Worm (Caenorhabditis elegans): Measurements from ENCODE around the gene K05G3.1.

K05G3.1 gene

DNA sequence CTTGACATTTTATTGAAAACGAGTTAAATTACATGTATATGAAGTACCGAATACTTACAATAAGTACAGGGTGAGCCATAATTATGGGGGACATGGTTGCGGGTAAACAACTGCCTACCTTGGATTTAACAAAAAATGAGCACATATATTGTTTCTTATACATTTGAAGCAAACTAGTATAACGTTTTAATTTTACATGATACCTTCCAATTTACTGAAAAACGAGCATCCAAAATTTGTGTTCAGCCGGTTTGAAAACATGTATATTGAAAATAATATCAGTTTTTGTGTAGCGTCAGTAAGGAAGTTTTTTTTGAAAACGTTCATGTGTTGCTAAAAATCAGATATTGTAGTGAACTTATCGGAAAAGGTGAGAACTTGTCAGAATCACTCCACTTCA is 10.4 kb upstream of the K05G3.1 start:
- TF ChIP-seq lsy-2 (tag; optimal IDR thresholded peaks at IDR 0.05) = no peak
- no peak for TF ChIP-seq dmd-4 (tag; optimal IDR thresholded peaks at IDR 0.05)
- TF ChIP-seq ceh-16 (tag; optimal IDR thresholded peaks at IDR 0.05) = no peak
- no peak for TF ChIP-seq mab-5 (tag; optimal IDR thresholded peaks at IDR 0.05)
- no peak for TF ChIP-seq egl-27 (tag; optimal IDR thresholded peaks at IDR 0.05)
- TF ChIP-seq peb-1 (tag; optimal IDR thresholded peaks at IDR 0.05) = no peak
- TF ChIP-seq lin-39 (tag; optimal IDR thresholded peaks at IDR 0.05) = no peak
- no peak for TF ChIP-seq mdl-1 (tag; optimal IDR thresholded peaks at IDR 0.05)
- no peak for TF ChIP-seq gmeb-1 (tag; optimal IDR thresholded peaks at IDR 0.05)
- TF ChIP-seq Y55F3AM.14 (GFP tag; optimal IDR thresholded peaks at IDR 0.05) = no peak
- no peak for TF ChIP-seq ztf-4 (tag; optimal IDR thresholded peaks at IDR 0.05)
- no peak for TF ChIP-seq sma-3 (GFP tag; optimal IDR thresholded peaks at IDR 0.05)
- TF ChIP-seq sem-4 (tag; optimal IDR thresholded peaks at IDR 0.05) = no peak
- TF ChIP-seq nhr-25 (tag; optimal IDR thresholded peaks at IDR 0.05) = no peak
- TF ChIP-seq sma-9 (GFP tag; optimal IDR thresholded peaks at IDR 0.05) = no peak
- no peak for TF ChIP-seq sma-9 (tag; optimal IDR thresholded peaks at IDR 0.05)

DNA sequence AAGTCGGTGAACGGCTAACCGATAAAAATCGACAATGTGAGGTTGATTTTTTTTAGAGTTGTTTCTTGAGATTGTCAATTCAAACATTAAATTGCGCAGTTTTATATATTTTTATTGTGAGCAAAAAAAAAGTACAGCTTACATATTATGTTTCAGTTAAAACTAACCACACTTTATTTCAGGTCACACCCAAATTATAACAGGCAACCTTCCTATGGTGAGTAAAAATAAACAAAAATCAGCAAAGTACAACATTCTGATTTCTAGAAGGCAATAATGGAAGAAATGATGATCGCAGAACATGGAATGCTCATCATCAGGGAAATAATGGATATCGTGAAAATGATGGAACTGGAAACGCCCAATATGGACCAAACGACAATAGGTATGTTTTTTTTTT is 6.5 kb upstream of the K05G3.1 start, which contains the start of gene K05G3.2:
K05G3.2 (plus strand) TSS at position 301 of the 400 bp plus-strand sequence.
- TF ChIP-seq gmeb-1 (tag; optimal IDR thresholded peaks at IDR 0.05) = no peak
- TF ChIP-seq unc-62 (GFP tag; optimal IDR thresholded peaks at IDR 0.05) = no peak
- TF ChIP-seq lin-39 (tag; optimal IDR thresholded peaks at IDR 0.05) = no peak
- no peak for TF ChIP-seq peb-1 (tag; optimal IDR thresholded peaks at IDR 0.05)
- no peak for TF ChIP-seq lin-13 (GFP tag; optimal IDR thresholded peaks at IDR 0.05)
- TF ChIP-seq elt-3 (tag; optimal IDR thresholded peaks at IDR 0.05) = no peak
- no peak for TF ChIP-seq nhr-12 (tag; optimal IDR thresholded peaks at IDR 0.05)
- no peak for TF ChIP-seq nhr-77 (tag; optimal IDR thresholded peaks at IDR 0.05)
- TF ChIP-seq aly-2 (tag; optimal IDR thresholded peaks at IDR 0.05) = no peak
- TF ChIP-seq lin-11 (tag; optimal IDR thresholded peaks at IDR 0.05) = no peak
- TF ChIP-seq sem-4 (tag; optimal IDR thresholded peaks at IDR 0.05) = no peak
- no peak for TF ChIP-seq nhr-25 (tag; optimal IDR thresholded peaks at IDR 0.05)
- TF ChIP-seq R02D3.7 (tag; optimal IDR thresholded peaks at IDR 0.05) = no peak
- no peak for TF ChIP-seq nhr-6 (tag; optimal IDR thresholded peaks at IDR 0.05)
- TF ChIP-seq nhr-237 (tag; optimal IDR thresholded peaks at IDR 0.05) = no peak
- TF ChIP-seq ztf-4 (tag; optimal IDR thresholded peaks at IDR 0.05) = no peak
- no peak for TF ChIP-seq sma-9 (GFP tag; optimal IDR thresholded peaks at IDR 0.05)
- no peak for TF ChIP-seq sma-9 (tag; optimal IDR thresholded peaks at IDR 0.05)
- TF ChIP-seq mdl-1 (tag; optimal IDR thresholded peaks at IDR 0.05) = no peak
- no peak for TF ChIP-seq dmd-4 (tag; optimal IDR thresholded peaks at IDR 0.05)
- no peak for TF ChIP-seq unc-55 (GFP tag; optimal IDR thresholded peaks at IDR 0.05)

DNA sequence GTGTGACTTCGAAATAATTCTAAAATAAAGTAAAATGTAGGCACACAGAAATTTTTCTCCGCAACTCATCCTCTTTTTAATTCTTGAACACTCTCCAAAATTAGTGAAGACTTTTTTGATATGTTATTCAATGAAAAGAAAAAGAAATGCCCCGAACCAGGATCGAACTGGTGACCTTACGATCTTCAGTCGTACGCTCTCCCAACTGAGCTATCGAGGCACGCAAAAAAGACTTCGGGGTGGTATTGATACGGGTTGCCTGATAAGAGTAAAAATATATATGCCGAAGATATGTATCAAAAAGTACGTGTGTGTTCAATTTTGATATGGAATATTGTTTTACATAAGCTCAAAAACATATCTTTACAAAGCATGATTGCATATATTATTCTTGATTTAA is 1.9 kb downstream of the K05G3.1 start:
- peak; percentile 10 for TF ChIP-seq sma-3 (GFP tag; optimal IDR thresholded peaks at IDR 0.05)
- TF ChIP-seq nhr-77 (tag; optimal IDR thresholded peaks at IDR 0.05) = no peak
- TF ChIP-seq nhr-129 (tag; optimal IDR thresholded peaks at IDR 0.05) = peak; percentile 3
- no peak for TF ChIP-seq lin-11 (tag; optimal IDR thresholded peaks at IDR 0.05)
- peak; percentile 14 for TF ChIP-seq gmeb-1 (tag; optimal IDR thresholded peaks at IDR 0.05)
- no peak for TF ChIP-seq fos-1 (tag; optimal IDR thresholded peaks at IDR 0.05)
- TF ChIP-seq mbf-1 (tag; optimal IDR thresholded peaks at IDR 0.05) = no peak
- no peak for TF ChIP-seq skn-1 (tag; optimal IDR thresholded peaks at IDR 0.05)
- no peak for TF ChIP-seq Y55F3AM.14 (GFP tag; optimal IDR thresholded peaks at IDR 0.05)

DNA sequence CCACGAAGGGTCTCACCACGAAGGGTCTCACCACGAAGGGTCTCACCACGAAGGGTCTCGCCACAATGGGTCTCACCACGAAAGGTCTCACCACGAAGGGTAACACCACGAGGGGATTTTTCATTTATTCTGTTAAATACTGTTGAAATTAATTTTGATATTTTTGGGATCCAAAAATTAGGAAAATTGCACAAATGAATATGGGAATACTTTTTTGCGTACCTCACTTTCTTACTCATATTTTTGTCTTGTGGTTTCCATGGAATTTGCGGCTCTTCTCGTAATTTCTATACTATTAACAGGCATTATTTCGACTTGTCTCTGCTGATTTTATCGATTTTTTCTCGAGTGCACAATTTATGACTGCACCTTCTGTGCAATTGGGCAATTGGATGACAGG is 4.2 kb downstream of the K05G3.1 start, which contains the start of gene T25D1.3:
T25D1.3 (plus strand) TSS at position 301 of the 400 bp plus-strand sequence.
- TF ChIP-seq lin-11 (tag; optimal IDR thresholded peaks at IDR 0.05) (no peak), C34F6.9 (tag; optimal IDR thresholded peaks at IDR 0.05) (no peak), ceh-82 (tag; optimal IDR thresholded peaks at IDR 0.05) (no peak), ZK546.5 (tag; optimal IDR thresholded peaks at IDR 0.05) (no peak), snpc-4 (tag; optimal IDR thresholded peaks at IDR 0.05) (no peak), mdl-1 (tag; optimal IDR thresholded peaks at IDR 0.05) (no peak), ztf-1 (GFP tag; conservative IDR thresholded peaks at IDR 0.05) (no peak), peb-1 (tag; optimal IDR thresholded peaks at IDR 0.05) (no peak), blmp-1 (tag; optimal IDR thresholded peaks at IDR 0.05; ENCODE audit: insufficient read depth) (no peak), R02D3.7 (tag; optimal IDR thresholded peaks at IDR 0.05) (no peak), Y55F3AM.14 (GFP tag; optimal IDR thresholded peaks at IDR 0.05) (no peak), nhr-11 (tag; optimal IDR thresholded peaks at IDR 0.05) (no peak), mbf-1 (tag; optimal IDR thresholded peaks at IDR 0.05) (no peak), nhr-77 (tag; optimal IDR thresholded peaks at IDR 0.05) (no peak), nhr-129 (tag; optimal IDR thresholded peaks at IDR 0.05) (no peak), nhr-12 (tag; optimal IDR thresholded peaks at IDR 0.05) (no peak), nhr-21 (tag; optimal IDR thresholded peaks at IDR 0.05) (no peak), elt-1 (tag; optimal IDR thresholded peaks at IDR 0.05) (no peak), sma-9 (GFP tag; optimal IDR thresholded peaks at IDR 0.05) (no peak), sma-9 (tag; optimal IDR thresholded peaks at IDR 0.05) (no peak), zag-1 (tag; optimal IDR thresholded peaks at IDR 0.05) (no peak)
